Worm (Caenorhabditis elegans) whole organism, midembryonic: ENCODE results near the gene aipl-1.

ENCODE experiments used
- flt-1 ChIP-seq: fragments of 200-800 bp; sonication (Bioruptor generic); IDR thresholded peaks from 2 replicates; pipeline ENCODE4 v1.3.6; 2022; ENCODE audit warnings: missing genetic modification characterization, missing compliant biosample characterization
- ztf-29 ChIP-seq: fragments of 200-800 bp; sonication (Bioruptor generic); IDR thresholded peaks from 2 replicates; pipeline ENCODE4 v1.3.6; 2022; ENCODE audit warnings: missing genetic modification reagents, missing genetic modification characterization, missing compliant biosample characterization

DNA sequence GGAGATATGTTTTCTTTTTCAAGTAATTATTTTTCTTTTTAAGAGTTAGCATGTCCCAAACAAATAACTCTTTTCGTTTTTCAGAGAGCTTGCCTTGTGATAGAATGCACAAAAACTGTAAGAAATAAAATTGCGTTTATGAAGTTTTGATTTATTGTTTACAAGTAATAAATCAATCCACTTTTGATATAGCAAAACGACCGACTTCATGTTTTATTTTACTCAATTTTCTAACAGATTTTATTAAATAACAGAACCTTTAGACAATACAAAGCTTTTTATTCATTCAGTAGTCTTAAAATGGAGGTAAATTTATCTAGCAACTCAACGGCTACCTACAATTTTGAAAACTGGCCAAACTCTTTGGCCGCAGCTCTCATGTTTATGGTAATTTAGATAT is 41.9 kb downstream of the aipl-1 start, which contains the start of gene srx-78:
- TF ChIP-seq flt-1 (GFP tag; lab: Robert Waterston, UW) (no peak), ztf-29 (GFP tag; lab: Robert Waterston, UW) (no peak)
